Worm (Caenorhabditis elegans) whole organism, midembryonic: ENCODE measurements around the gene W10C6.2.

Experiments
- T22C8.4 ChIP-seq: fragments of 200-800 bp; sonication (Bioruptor generic); IDR thresholded peaks from 2 replicates; pipeline ENCODE4 v1.3.6; 2022; ENCODE audit warnings: missing genetic modification characterization, missing compliant biosample characterization
- cog-1 ChIP-seq: sonication (generic microtip); optimal IDR thresholded peaks from 2 replicates; lab custom pipeline; 2016; ENCODE audit warnings: missing genetic modification characterization, missing compliant biosample characterization
- flt-1 ChIP-seq: fragments of 200-800 bp; sonication (Bioruptor generic); IDR thresholded peaks from 2 replicates; pipeline ENCODE4 v1.3.6; 2022; ENCODE audit warnings: missing genetic modification characterization, missing compliant biosample characterization
- klf-2 ChIP-seq: fragments of 200-800 bp; sonication (Bioruptor generic); conservative IDR thresholded peaks from 2 replicates; pipeline ENCODE4 v1.3.6; 2022; ENCODE audit warnings: missing genetic modification reagents, missing genetic modification characterization, missing compliant biosample characterization
- med-1 ChIP-seq: sonication (generic microtip); optimal IDR thresholded peaks from 2 replicates; lab custom pipeline; 2017; ENCODE audit warnings: missing genetic modification characterization, mild to moderate bottlenecking, missing compliant biosample characterization, antibody characterized with exemption, missing genetic modification reagents; ENCODE audit not compliant: insufficient read depth
- ref-1 ChIP-seq: fragments of 200-800 bp; sonication (Bioruptor generic); conservative IDR thresholded peaks from 2 replicates; pipeline ENCODE4 v1.3.6; 2022; ENCODE audit warnings: missing genetic modification reagents, missing genetic modification characterization, missing compliant biosample characterization
- tab-1 ChIP-seq: fragments of 200-800 bp; sonication (Bioruptor generic); IDR thresholded peaks from 2 replicates; pipeline ENCODE4 v1.3.6; 2022; ENCODE audit warnings: missing genetic modification characterization, missing compliant biosample characterization
- ztf-23 ChIP-seq: fragments of 200-800 bp; sonication (Bioruptor generic); IDR thresholded peaks from 2 replicates; pipeline ENCODE4 v1.3.6; 2022; ENCODE audit warnings: missing genetic modification reagents, missing genetic modification characterization, missing compliant biosample characterization
- ztf-29 ChIP-seq: fragments of 200-800 bp; sonication (Bioruptor generic); IDR thresholded peaks from 2 replicates; pipeline ENCODE4 v1.3.6; 2022; ENCODE audit warnings: missing genetic modification reagents, missing genetic modification characterization, missing compliant biosample characterization

Gene W10C6.2

ce11 chrII:11092413-11092812 is 29.3 kb downstream of the W10C6.2 start, which contains the start of gene rpl-42:
Gene rpl-42, plus strand, starts transcription at chrII:11092713.
- TF ChIP-seq tab-1 (GFP tag; lab: Robert Waterston, UW) (no peak), med-1 (no peak), flt-1 (GFP tag; lab: Robert Waterston, UW) (no peak), T22C8.4 (no peak)

ce11 chrII:11091577-11091976 is 30.1 kb downstream of the W10C6.2 start:
- no peak for TF ChIP-seq ref-1 (GFP tag; lab: Robert Waterston, UW)
- no peak for TF ChIP-seq med-1
- no peak for TF ChIP-seq tab-1 (GFP tag; lab: Robert Waterston, UW)
- TF ChIP-seq ztf-29: no peak
- TF ChIP-seq T22C8.4: no peak

ce11 chrII:11089356-11089755 is 32.3 kb downstream of the W10C6.2 start, which contains the start of gene unc-53:
Gene unc-53, minus strand, starts transcription at chrII:11089456.
- TF ChIP-seq ztf-29 (no peak), klf-2 (GFP tag; lab: Robert Waterston, UW) (no peak), tab-1 (GFP tag; lab: Robert Waterston, UW) (no peak), ztf-23 (no peak), cog-1 (tag; lab: Kevin White, UChicago) (no peak), ref-1 (GFP tag; lab: Robert Waterston, UW) (no peak), med-1 (no peak), T22C8.4 (no peak), flt-1 (GFP tag; lab: Robert Waterston, UW) (no peak)

- no peak for TF ChIP-seq ztf-23
- TF ChIP-seq flt-1 (GFP tag; lab: Robert Waterston, UW): no peak
- TF ChIP-seq klf-2 (GFP tag; lab: Robert Waterston, UW): no peak
- no peak for TF ChIP-seq ztf-29
- TF ChIP-seq ref-1 (GFP tag; lab: Robert Waterston, UW): no peak
- no peak for TF ChIP-seq tab-1 (GFP tag; lab: Robert Waterston, UW)
- no peak for TF ChIP-seq med-1
- TF ChIP-seq cog-1 (tag; lab: Kevin White, UChicago): no peak
- TF ChIP-seq T22C8.4: no peak
Measured at ce11 chrII:11088137-11088536, 33.6 kb downstream of the W10C6.2 start.

- TF ChIP-seq ztf-29: no peak
- no peak for TF ChIP-seq flt-1 (GFP tag; lab: Robert Waterston, UW)
- TF ChIP-seq tab-1 (GFP tag; lab: Robert Waterston, UW): no peak
- TF ChIP-seq cog-1 (tag; lab: Kevin White, UChicago): no peak
- TF ChIP-seq ztf-23: no peak
- no peak for TF ChIP-seq med-1
Measured at ce11 chrII:11086770-11087169, 34.9 kb downstream of the W10C6.2 start.

- TF ChIP-seq med-1 (no peak), klf-2 (GFP tag; lab: Robert Waterston, UW) (no peak), ztf-29 (no peak), cog-1 (tag; lab: Kevin White, UChicago) (no peak), tab-1 (GFP tag; lab: Robert Waterston, UW) (no peak), T22C8.4 (no peak), ref-1 (GFP tag; lab: Robert Waterston, UW) (no peak), flt-1 (GFP tag; lab: Robert Waterston, UW) (no peak), ztf-23 (no peak)
Measured at ce11 chrII:11076550-11076949, 45.1 kb downstream of the W10C6.2 start.

- TF ChIP-seq T22C8.4: no peak
- TF ChIP-seq med-1: no peak
- no peak for TF ChIP-seq klf-2 (GFP tag; lab: Robert Waterston, UW)
- TF ChIP-seq ztf-23: no peak
- no peak for TF ChIP-seq ref-1 (GFP tag; lab: Robert Waterston, UW)
- no peak for TF ChIP-seq cog-1 (tag; lab: Kevin White, UChicago)
- TF ChIP-seq flt-1 (GFP tag; lab: Robert Waterston, UW): no peak
- no peak for TF ChIP-seq tab-1 (GFP tag; lab: Robert Waterston, UW)
- no peak for TF ChIP-seq ztf-29
Measured at ce11 chrII:11072565-11072964, 49.1 kb downstream of the W10C6.2 start.
